Fruit fly (Drosophila melanogaster): Measurements from ENCODE around the gene CG7724.

- TF ChIP-seq psq (GFP tag; optimal IDR thresholded peaks at IDR 0.05) (no peak), Abd-B (GFP tag; optimal IDR thresholded peaks at IDR 0.05) (no peak), Hr83 (GFP tag; optimal IDR thresholded peaks at IDR 0.05; ENCODE audit: poor library complexity, severe bottlenecking) (no peak), pan (optimal IDR thresholded peaks at IDR 0.05) (no peak), Jra (GFP tag; optimal IDR thresholded peaks at IDR 0.05) (no peak), Mio (GFP tag; optimal IDR thresholded peaks at IDR 0.05) (no peak), h (GFP tag; optimal IDR thresholded peaks at IDR 0.05) (no peak), CG32264 (GFP tag; optimal IDR thresholded peaks at IDR 0.05) (no peak), Vsx2 (GFP tag; optimal IDR thresholded peaks at IDR 0.05; ENCODE audit: partially characterized antibody) (no peak), foxo (GFP tag; optimal IDR thresholded peaks at IDR 0.05) (no peak), dmrt93B (GFP tag; optimal IDR thresholded peaks at IDR 0.05) (no peak), dsf (GFP tag; optimal IDR thresholded peaks at IDR 0.05; ENCODE audit: borderline replicate concordance) (no peak), ey (GFP tag; optimal IDR thresholded peaks at IDR 0.05) (no peak), Rel (GFP tag; optimal IDR thresholded peaks at IDR 0.05) (no peak), Rel (tag; optimal IDR thresholded peaks at IDR 0.05) (no peak)
These were observed 31.2 kb upstream of the CG7724 start, which contains the start of gene Fit2 for dm6 chr3L:17024095-17024639.
